Fruit fly (Drosophila melanogaster) whole organism, embryonic: ENCODE results near the gene Tsen34.

Experiments
- Bgb ChIP-seq: fragments of 200-800 bp; sonication (Bioruptor generic); IDR thresholded peaks from 2 replicates; pipeline ENCODE4 v1.3.6; 2022; ENCODE audit warnings: missing biosample characterization, missing genetic modification characterization; ENCODE audit not compliant: partially characterized antibody
- Bteb2 ChIP-seq: fragments of 200-800 bp; sonication (Bioruptor generic); optimal IDR thresholded peaks from 2 replicates; lab custom pipeline; 2016; ENCODE audit warnings: missing biosample characterization, missing genetic modification characterization
- CG10565 ChIP-seq: fragments of 200-800 bp; sonication (Bioruptor generic); optimal IDR thresholded peaks from 3 replicates; lab custom pipeline; 2016; ENCODE audit warnings: missing biosample characterization, mild to moderate bottlenecking, missing genetic modification characterization
- CG10959 ChIP-seq: fragments of 200-800 bp; sonication (Bioruptor generic); IDR thresholded peaks from 2 replicates; pipeline ENCODE4 v1.3.6; 2022; ENCODE audit warnings: missing biosample characterization, missing genetic modification characterization
- CG10979 ChIP-seq: fragments of 200-800 bp; sonication (Bioruptor generic); optimal IDR thresholded peaks from 2 replicates; lab custom pipeline; 2018; ENCODE audit warnings: missing biosample characterization, mild to moderate bottlenecking, missing genetic modification characterization, moderate library complexity
- CG11696 ChIP-seq: fragments of 200-800 bp; sonication (Bioruptor generic); IDR thresholded peaks from 2 replicates; pipeline ENCODE4 v1.3.6; 2022; ENCODE audit warnings: missing biosample characterization, missing genetic modification characterization
- CG12744 ChIP-seq: fragments of 200-800 bp; sonication (Bioruptor generic); optimal IDR thresholded peaks from 2 replicates; lab custom pipeline; 2016; ENCODE audit warnings: missing biosample characterization, missing genetic modification characterization
- CG14710 ChIP-seq: fragments of 200-800 bp; sonication (Bioruptor generic); optimal IDR thresholded peaks from 3 replicates; lab custom pipeline; 2019; ENCODE audit warnings: missing biosample characterization, mild to moderate bottlenecking, missing genetic modification characterization, moderate library complexity
- CG14965 ChIP-seq: fragments of 200-800 bp; sonication (Bioruptor generic); optimal IDR thresholded peaks from 2 replicates; lab custom pipeline; 2016; ENCODE audit warnings: missing biosample characterization, missing genetic modification characterization, borderline replicate concordance
- CG15073 ChIP-seq: fragments of 200-800 bp; sonication (Bioruptor generic); optimal IDR thresholded peaks from 2 replicates; lab custom pipeline; 2016; ENCODE audit warnings: missing biosample characterization, missing genetic modification characterization
- CG1529 ChIP-seq: fragments of 200-800 bp; sonication (Bioruptor generic); optimal IDR thresholded peaks from 3 replicates; lab custom pipeline; 2018; ENCODE audit warnings: missing biosample characterization, missing genetic modification characterization
- CG17829 ChIP-seq: fragments of 200-800 bp; optimal IDR thresholded peaks from 2 replicates; lab custom pipeline; 2019; ENCODE audit warnings: missing biosample characterization, mild to moderate bottlenecking, missing genetic modification characterization, moderate library complexity
- CG18599 ChIP-seq: fragments of 200-800 bp; sonication (Bioruptor generic); optimal IDR thresholded peaks from 3 replicates; lab custom pipeline; 2017; ENCODE audit warnings: missing biosample characterization, missing genetic modification characterization, mild to moderate bottlenecking, moderate library complexity, missing genetic modification reagents
- CG2875 ChIP-seq: fragments of 200-800 bp; sonication (Bioruptor generic); optimal IDR thresholded peaks from 2 replicates; lab custom pipeline; 2017; ENCODE audit warnings: missing biosample characterization, mild to moderate bottlenecking, missing genetic modification characterization, missing genetic modification reagents
- CG30403 ChIP-seq: fragments of 200-800 bp; sonication (Bioruptor generic); optimal IDR thresholded peaks from 3 replicates; lab custom pipeline; 2016; ENCODE audit warnings: missing biosample characterization, missing genetic modification characterization
- CG33557 ChIP-seq: fragments of 200-800 bp; sonication (Bioruptor generic); optimal IDR thresholded peaks from 2 replicates; lab custom pipeline; 2019; ENCODE audit warnings: missing biosample characterization, mild to moderate bottlenecking, missing genetic modification characterization, moderate library complexity
- CG3726 ChIP-seq: fragments of 200-800 bp; sonication (Bioruptor generic); IDR thresholded peaks from 3 replicates; pipeline ENCODE4, ENCODE4 v1.3.6; 2022; ENCODE audit warnings: missing biosample characterization, missing genetic modification characterization
- CG6654 ChIP-seq: fragments of 200-800 bp; sonication (Bioruptor generic); optimal IDR thresholded peaks from 2 replicates; lab custom pipeline; 2017; ENCODE audit warnings: missing biosample characterization, mild to moderate bottlenecking, missing genetic modification characterization
- CG7987 ChIP-seq: fragments of 200-800 bp; sonication (Bioruptor generic); optimal IDR thresholded peaks from 2 replicates; lab custom pipeline; 2018; ENCODE audit warnings: missing biosample characterization, mild to moderate bottlenecking, missing genetic modification characterization, moderate library complexity
- CG8281 ChIP-seq: fragments of 200-800 bp; sonication (Bioruptor generic); optimal IDR thresholded peaks from 2 replicates; lab custom pipeline; 2018; ENCODE audit warnings: missing biosample characterization, mild to moderate bottlenecking, missing genetic modification characterization, moderate library complexity
- CG9817 ChIP-seq: fragments of 200-800 bp; sonication (Bioruptor generic); optimal IDR thresholded peaks from 2 replicates; lab custom pipeline; 2018; ENCODE audit warnings: missing biosample characterization, mild to moderate bottlenecking, missing genetic modification characterization, moderate library complexity
- CG9876 ChIP-seq: fragments of 200-800 bp; sonication (Bioruptor generic); optimal IDR thresholded peaks from 2 replicates; lab custom pipeline; 2016; ENCODE audit warnings: missing biosample characterization, missing genetic modification characterization
- CkIIα-i1 ChIP-seq: fragments of 200-800 bp; sonication (Bioruptor generic); IDR thresholded peaks from 2 replicates; pipeline ENCODE4 v1.3.6; 2022; ENCODE audit warnings: missing biosample characterization, missing genetic modification characterization
- D ChIP-seq, 2 experiments: fragments of 200-800 bp in 1 of 2; fragments of >200 bp in 1 of 2; sonication (Bioruptor generic) in 1 of 2; optimal IDR thresholded peaks; 2 replicates in 1 of 2; 3 replicates in 1 of 2; lab custom pipeline; 2017; ENCODE audit warnings: mild to moderate bottlenecking in 1 of 2, missing biosample characterization in 1 of 2, missing genetic modification characterization in 1 of 2, missing genetic modification reagents in 1 of 2
- Dll ChIP-seq: fragments of 200-800 bp; sonication (Bioruptor generic); IDR thresholded peaks from 4 replicates; pipeline ENCODE4 v1.3.6; 2022; ENCODE audit warnings: missing biosample characterization, missing genetic modification characterization; ENCODE audit not compliant: partially characterized antibody
- Dp ChIP-seq: fragments of 200-800 bp; sonication (Bioruptor generic); optimal IDR thresholded peaks from 2 replicates; lab custom pipeline; 2018; ENCODE audit warnings: missing biosample characterization, mild to moderate bottlenecking, missing genetic modification characterization, moderate library complexity
- Fer1 ChIP-seq: fragments of 200-800 bp; sonication (Bioruptor generic); optimal IDR thresholded peaks from 2 replicates; lab custom pipeline; 2017; ENCODE audit warnings: missing biosample characterization, mild to moderate bottlenecking, missing genetic modification characterization
- HLHmδ ChIP-seq: fragments of 200-800 bp; sonication (Bioruptor generic); optimal IDR thresholded peaks from 2 replicates; lab custom pipeline; 2018; ENCODE audit warnings: missing biosample characterization, mild to moderate bottlenecking, missing genetic modification characterization, moderate library complexity
- Hmr ChIP-seq: fragments of 200-800 bp; sonication (Bioruptor generic); optimal IDR thresholded peaks from 3 replicates; lab custom pipeline; 2017; ENCODE audit warnings: mild to moderate bottlenecking, missing biosample characterization, missing genetic modification reagents, missing genetic modification characterization
- Hr39 ChIP-seq: fragments of >200 bp; optimal IDR thresholded peaks from 2 replicates; lab custom pipeline; 2017
- Jarid2 ChIP-seq: fragments of 200-800 bp; sonication (Bioruptor generic); optimal IDR thresholded peaks from 3 replicates; lab custom pipeline; 2017; ENCODE audit warnings: mild to moderate bottlenecking, missing biosample characterization, missing genetic modification reagents, missing genetic modification characterization
- Mad ChIP-seq: fragments of 200-800 bp; sonication (Bioruptor generic); optimal IDR thresholded peaks from 2 replicates; lab custom pipeline; 2016; ENCODE audit warnings: missing biosample characterization, missing genetic modification characterization
- Max ChIP-seq: fragments of 200-800 bp; sonication (Bioruptor generic); optimal IDR thresholded peaks from 2 replicates; lab custom pipeline; 2016; ENCODE audit warnings: missing biosample characterization, mild to moderate bottlenecking, missing genetic modification characterization
- NFAT ChIP-seq: fragments of 200-800 bp; sonication (Bioruptor generic); IDR thresholded peaks from 2 replicates; pipeline ENCODE4 v1.3.6; 2022; ENCODE audit warnings: missing biosample characterization, missing genetic modification characterization
- Optix ChIP-seq: fragments of 200-800 bp; sonication (Bioruptor generic); IDR thresholded peaks from 3 replicates; pipeline ENCODE4 v1.3.6; 2022; ENCODE audit warnings: missing biosample characterization, missing genetic modification characterization
- Sry-β ChIP-seq: fragments of 200-800 bp; sonication (Bioruptor generic); optimal IDR thresholded peaks from 2 replicates; lab custom pipeline; 2018; ENCODE audit warnings: missing biosample characterization, mild to moderate bottlenecking, missing genetic modification characterization, moderate library complexity
- ato ChIP-seq: fragments of 200-800 bp; sonication (Bioruptor generic); IDR thresholded peaks from 2 replicates; pipeline ENCODE4 v1.3.6; 2022; ENCODE audit warnings: missing biosample characterization, missing genetic modification characterization; ENCODE audit not compliant: partially characterized antibody
- da ChIP-seq: fragments of 200-800 bp; sonication (Bioruptor generic); optimal IDR thresholded peaks from 2 replicates; lab custom pipeline; 2016; ENCODE audit warnings: missing biosample characterization, missing genetic modification characterization
- dm ChIP-seq: fragments of 200-800 bp; sonication (Bioruptor generic); optimal IDR thresholded peaks from 3 replicates; lab custom pipeline; 2016; ENCODE audit warnings: missing biosample characterization, missing genetic modification characterization
- dysf ChIP-seq: fragments of 200-800 bp; sonication (Bioruptor generic); IDR thresholded peaks from 3 replicates; pipeline ENCODE4 v1.3.6; 2022; ENCODE audit warnings: missing biosample characterization, missing genetic modification characterization
- lab ChIP-seq: fragments of 200-800 bp; sonication (Bioruptor generic); optimal IDR thresholded peaks from 3 replicates; lab custom pipeline; 2017; ENCODE audit warnings: missing biosample characterization, missing genetic modification characterization, mild to moderate bottlenecking, moderate library complexity, missing genetic modification reagents
- org-1 ChIP-seq: fragments of 200-800 bp; sonication (Bioruptor generic); optimal IDR thresholded peaks from 2 replicates; lab custom pipeline; 2017; ENCODE audit warnings: missing biosample characterization, missing genetic modification characterization
- pros ChIP-seq: fragments of 200-800 bp; sonication (Bioruptor generic); optimal IDR thresholded peaks from 3 replicates; lab custom pipeline; 2019; ENCODE audit warnings: missing biosample characterization, mild to moderate bottlenecking, missing genetic modification characterization, moderate library complexity
- ranshi ChIP-seq: fragments of 200-800 bp; sonication (Bioruptor generic); IDR thresholded peaks from 2 replicates; pipeline ENCODE4 v1.3.6; 2022; ENCODE audit warnings: missing biosample characterization, missing genetic modification characterization
- stc ChIP-seq: fragments of 200-800 bp; sonication (Bioruptor generic); IDR thresholded peaks from 2 replicates; pipeline ENCODE4 v1.3.6; 2022; ENCODE audit warnings: missing biosample characterization, missing genetic modification characterization
- tup ChIP-seq: fragments of 200-800 bp; sonication (Bioruptor generic); optimal IDR thresholded peaks from 2 replicates; lab custom pipeline; 2016; ENCODE audit warnings: missing biosample characterization, mild to moderate bottlenecking, missing genetic modification characterization, moderate library complexity
- twi ChIP-seq: fragments of 200-800 bp; optimal IDR thresholded peaks from 2 replicates; lab custom pipeline; 2019; ENCODE audit warnings: missing biosample characterization, mild to moderate bottlenecking, missing genetic modification characterization, moderate library complexity
- zfh2 ChIP-seq: fragments of 200-800 bp; sonication (Bioruptor generic); optimal IDR thresholded peaks from 2 replicates; lab custom pipeline; 2016; ENCODE audit warnings: missing biosample characterization, missing genetic modification characterization

Gene Tsen34

dm6 chr3L:14801854-14802616 lies 40.4 kb upstream of the Tsen34 start, which contains the start of gene NHP2 (continued):
- TF ChIP-seq CG10565 (peak; percentile 41), ranshi (peak; percentile 65; the same call in 1 of the 2 replicates), CG7987 (GFP tag; lab: Kevin White, UChicago) (peak; percentile 31), CG15073 (GFP tag; lab: Kevin White, UChicago) (no peak), org-1 (GFP tag; lab: Kevin White, UChicago) (peak; percentile 52), NFAT (GFP tag; lab: Robert Waterston, UW) (peak; percentile 76; the same call in 1 of the 2 replicates), D (optimal IDR thresholded peaks at IDR 0.05; lab: Kevin White, UChicago) (no peak), D (GFP tag; optimal IDR thresholded peaks at IDR 0.05; lab: Kevin White, UChicago) (peak; percentile 57), CG9817 (tag; lab: Kevin White, UChicago) (peak; percentile 80), da (no peak), CG12744 (peak; percentile 82), CG8281 (tag; lab: Kevin White, UChicago) (no peak), CG9876 (no peak), Fer1 (GFP tag; lab: Kevin White, UChicago) (peak; percentile 89), ato (no peak), Max (GFP tag; lab: Kevin White, UChicago) (peak; percentile 97), Dp (peak; percentile 57), CG14710 (tag; lab: Kevin White, UChicago) (peak; percentile 83), CkIIα-i1 (GFP tag; lab: Robert Waterston, UW) (no peak; the same call in 1 of the 2 replicates), Hmr (peak; percentile 91), CG6654 (GFP tag; lab: Kevin White, UChicago) (peak; percentile 51), CG17829 (peak; percentile 86), CG10979 (tag; lab: Kevin White, UChicago) (peak; percentile 83), Mad (GFP tag; lab: Kevin White, UChicago) (peak; percentile 56), Jarid2 (GFP tag; lab: Kevin White, UChicago) (no peak), zfh2 (GFP tag; lab: Kevin White, UChicago) (peak; percentile 23), HLHmδ (GFP tag; lab: Kevin White, UChicago) (no peak), twi (tag; lab: Kevin White, UChicago) (peak; percentile 68), Bteb2 (GFP tag; lab: Kevin White, UChicago) (peak; percentile 76), Sry-β (GFP tag; lab: Kevin White, UChicago) (peak; percentile 21), dm (GFP tag; lab: Kevin White, UChicago) (peak; percentile 99), Optix (no peak), Dll (GFP tag; lab: Robert Waterston, UW) (peak; percentile 35; the same call in 1 of the 4 replicates), Bgb (GFP tag; lab: Robert Waterston, UW) (0 out of 2 replicates have a peak, but pooled peaks have one; percentile 18), CG18599 (peak; percentile 88), CG30403 (GFP tag; lab: Kevin White, UChicago) (peak; percentile 90), CG11696 (GFP tag; lab: Robert Waterston, UW) (peak; percentile 37; the same call in 1 of the 2 replicates), CG2875 (peak; percentile 67), CG33557 (GFP tag; lab: Kevin White, UChicago) (peak; percentile 49), stc (GFP tag; lab: Robert Waterston, UW) (peak; percentile 84), CG14965 (GFP tag; lab: Kevin White, UChicago) (no peak), Hr39 (no peak), CG10959 (GFP tag; lab: Robert Waterston, UW) (peak; percentile 69), CG3726 (no peak), tup (GFP tag; lab: Kevin White, UChicago) (peak; percentile 63), CG1529 (GFP tag; lab: Kevin White, UChicago) (no peak), pros (GFP tag; lab: Kevin White, UChicago) (no peak), dysf (GFP tag; lab: Robert Waterston, UW) (peak; percentile 85), lab (GFP tag; lab: Kevin White, UChicago) (no peak)
